Fruit fly (Drosophila melanogaster) whole organism, embryonic: ENCODE results near the gene MYPT-75D.

Experiments used
- Adf1 ChIP-seq: fragments of 200-800 bp; sonication (Bioruptor generic); IDR thresholded peaks from 2 replicates; pipeline ENCODE4 v1.3.6; 2022; ENCODE audit warnings: missing biosample characterization, missing genetic modification characterization
- CG1233 ChIP-seq: fragments of 200-800 bp; sonication (Bioruptor generic); optimal IDR thresholded peaks from 4 replicates; lab custom pipeline; 2018; ENCODE audit warnings: missing biosample characterization, mild to moderate bottlenecking, missing genetic modification characterization
- CG12659 ChIP-seq: fragments of 200-800 bp; sonication (Bioruptor generic); optimal IDR thresholded peaks from 3 replicates; lab custom pipeline; 2017; ENCODE audit warnings: mild to moderate bottlenecking, missing biosample characterization, missing genetic modification reagents, missing genetic modification characterization
- CG14860 ChIP-seq: fragments of 200-800 bp; sonication (Bioruptor generic); IDR thresholded peaks from 3 replicates; pipeline ENCODE4 v1.3.6; 2022; ENCODE audit warnings: missing biosample characterization, missing genetic modification characterization; ENCODE audit not compliant: partially characterized antibody
- CG17361 ChIP-seq: fragments of 200-800 bp; sonication (Bioruptor generic); IDR thresholded peaks from 3 replicates; pipeline ENCODE4 v1.3.6; 2022; ENCODE audit warnings: missing biosample characterization, missing genetic modification characterization
- CG2202 ChIP-seq: fragments of 200-800 bp; sonication (Bioruptor generic); optimal IDR thresholded peaks from 2 replicates; lab custom pipeline; 2018; ENCODE audit warnings: missing biosample characterization, mild to moderate bottlenecking, missing genetic modification characterization
- CG31224 ChIP-seq: fragments of 200-800 bp; sonication (Bioruptor generic); IDR thresholded peaks from 2 replicates; pipeline ENCODE4 v1.3.6; 2022; ENCODE audit warnings: missing biosample characterization, missing genetic modification characterization
- CG32532 ChIP-seq: fragments of 200-800 bp; sonication (Bioruptor generic); IDR thresholded peaks from 2 replicates; pipeline ENCODE4 v1.3.6; 2022; ENCODE audit warnings: missing biosample characterization, missing genetic modification characterization
- CG32767 ChIP-seq: fragments of 200-800 bp; sonication (Bioruptor generic); IDR thresholded peaks from 2 replicates; pipeline ENCODE4 v1.3.6; 2022; ENCODE audit warnings: missing biosample characterization, missing genetic modification characterization
- CG34422 ChIP-seq: fragments of 200-800 bp; sonication (Bioruptor generic); IDR thresholded peaks from 3 replicates; pipeline ENCODE4 v1.3.6; 2022; ENCODE audit warnings: missing biosample characterization, missing genetic modification characterization
- CG3838 ChIP-seq: fragments of 200-800 bp; sonication (Bioruptor generic); optimal IDR thresholded peaks from 3 replicates; lab custom pipeline; 2016; ENCODE audit warnings: missing biosample characterization, missing genetic modification characterization
- CG5245 ChIP-seq: fragments of 200-800 bp; sonication (Bioruptor generic); optimal IDR thresholded peaks from 3 replicates; lab custom pipeline; 2016; ENCODE audit warnings: missing biosample characterization, missing genetic modification characterization
- CG7928 ChIP-seq: fragments of 200-800 bp; sonication (Bioruptor generic); optimal IDR thresholded peaks from 2 replicates; lab custom pipeline; 2017; ENCODE audit warnings: missing biosample characterization, mild to moderate bottlenecking, missing genetic modification characterization
- Deaf1 ChIP-seq: fragments of 200-800 bp; optimal IDR thresholded peaks from 3 replicates; lab custom pipeline; 2019; ENCODE audit warnings: missing biosample characterization, mild to moderate bottlenecking, missing genetic modification characterization, moderate library complexity
- Dek ChIP-seq: fragments of 200-800 bp; sonication (Bioruptor generic); optimal IDR thresholded peaks from 3 replicates; lab custom pipeline; 2019; ENCODE audit warnings: missing biosample characterization, mild to moderate bottlenecking, missing genetic modification characterization, moderate library complexity
- Fer2 ChIP-seq: fragments of 200-800 bp; sonication (Bioruptor generic); optimal IDR thresholded peaks from 2 replicates; lab custom pipeline; 2018; ENCODE audit warnings: missing biosample characterization, mild to moderate bottlenecking, missing genetic modification characterization, moderate library complexity
- Hey ChIP-seq: fragments of 200-800 bp; sonication (Bioruptor generic); optimal IDR thresholded peaks from 3 replicates; lab custom pipeline; 2018; ENCODE audit warnings: missing biosample characterization, mild to moderate bottlenecking, missing genetic modification characterization
- MBD-R2 ChIP-seq: fragments of 200-800 bp; sonication (Bioruptor generic); IDR thresholded peaks from 2 replicates; pipeline ENCODE4 v1.3.6; 2022; ENCODE audit warnings: missing biosample characterization, missing genetic modification characterization
- MESR4 ChIP-seq: fragments of 200-800 bp; sonication (Bioruptor generic); optimal IDR thresholded peaks from 2 replicates; lab custom pipeline; 2018; ENCODE audit warnings: missing biosample characterization, mild to moderate bottlenecking, missing genetic modification characterization, moderate library complexity
- YL-1 ChIP-seq: fragments of 200-800 bp; sonication (Bioruptor generic); optimal IDR thresholded peaks from 3 replicates; lab custom pipeline; 2017; ENCODE audit warnings: missing biosample characterization, mild to moderate bottlenecking, missing genetic modification characterization
- bsh ChIP-seq, 2 experiments: fragments of 200-800 bp; sonication (Bioruptor generic); optimal IDR thresholded peaks; 2 replicates each; lab custom pipeline; 2017 to 2018; ENCODE audit warnings: mild to moderate bottlenecking in 2 of 2, missing biosample characterization in 2 of 2, missing genetic modification characterization in 2 of 2, moderate library complexity in 1 of 2
- cg ChIP-seq: fragments of 200-800 bp; sonication (Bioruptor generic); optimal IDR thresholded peaks from 3 replicates; lab custom pipeline; 2019; ENCODE audit warnings: missing biosample characterization, mild to moderate bottlenecking, missing genetic modification characterization, moderate library complexity
- chinmo ChIP-seq: fragments of 200-800 bp; sonication (Bioruptor generic); IDR thresholded peaks from 4 replicates; pipeline ENCODE4 v1.3.6; 2022; ENCODE audit warnings: missing biosample characterization, missing genetic modification characterization; ENCODE audit not compliant: partially characterized antibody
- crol ChIP-seq: fragments of 200-800 bp; sonication (Bioruptor generic); IDR thresholded peaks from 2 replicates; pipeline ENCODE4 v1.3.6; 2022; ENCODE audit warnings: missing biosample characterization, missing genetic modification characterization
- crp ChIP-seq, 2 experiments: fragments of 200-800 bp; sonication (Bioruptor generic); optimal IDR thresholded peaks; 2 replicates in 1 of 2; 3 replicates in 1 of 2; lab custom pipeline; 2017; ENCODE audit warnings: missing biosample characterization in 2 of 2, missing genetic modification characterization in 2 of 2, mild to moderate bottlenecking in 1 of 2, moderate library complexity in 1 of 2
- da ChIP-seq: fragments of 200-800 bp; sonication (Bioruptor generic); optimal IDR thresholded peaks from 2 replicates; lab custom pipeline; 2016; ENCODE audit warnings: missing biosample characterization, missing genetic modification characterization
- eyg ChIP-seq: fragments of 200-800 bp; sonication (Bioruptor generic); optimal IDR thresholded peaks from 3 replicates; lab custom pipeline; 2016; ENCODE audit warnings: missing biosample characterization, missing genetic modification characterization
- fd64A ChIP-seq: fragments of 200-800 bp; sonication (Bioruptor generic); optimal IDR thresholded peaks from 3 replicates; lab custom pipeline; 2018; ENCODE audit warnings: missing biosample characterization, mild to moderate bottlenecking, missing genetic modification characterization
- fru ChIP-seq: fragments of >200 bp; optimal IDR thresholded peaks from 2 replicates; lab custom pipeline; 2017
- gfzf ChIP-seq: fragments of 200-800 bp; sonication (Bioruptor generic); optimal IDR thresholded peaks from 2 replicates; lab custom pipeline; 2016; ENCODE audit warnings: missing biosample characterization, mild to moderate bottlenecking, missing genetic modification characterization, moderate library complexity
- grau ChIP-seq: fragments of 200-800 bp; optimal IDR thresholded peaks from 3 replicates; lab custom pipeline; 2019; ENCODE audit warnings: missing biosample characterization, mild to moderate bottlenecking, missing genetic modification characterization, moderate library complexity
- gro ChIP-seq: fragments of 200-800 bp; sonication (Bioruptor generic); optimal IDR thresholded peaks from 2 replicates; lab custom pipeline; 2016; ENCODE audit warnings: missing biosample characterization, missing genetic modification characterization
- nau ChIP-seq: fragments of 200-800 bp; sonication (Bioruptor generic); optimal IDR thresholded peaks from 3 replicates; lab custom pipeline; 2017; ENCODE audit warnings: missing biosample characterization, mild to moderate bottlenecking, missing genetic modification characterization, missing genetic modification reagents
- odd ChIP-seq: fragments of 200-800 bp; sonication (Bioruptor generic); optimal IDR thresholded peaks from 2 replicates; lab custom pipeline; 2017; ENCODE audit warnings: missing biosample characterization, mild to moderate bottlenecking, missing genetic modification characterization
- pfk ChIP-seq: fragments of 200-800 bp; sonication (Bioruptor generic); optimal IDR thresholded peaks from 2 replicates; lab custom pipeline; 2018; ENCODE audit warnings: missing biosample characterization, mild to moderate bottlenecking, missing genetic modification characterization, moderate library complexity
- prd ChIP-seq, 3 experiments: fragments of >200 bp in 2 of 3; fragments of 200-800 bp in 1 of 3; sonication (Bioruptor generic) in 1 of 3; optimal IDR thresholded peaks in 2 of 3; IDR thresholded peaks in 1 of 3; 2 replicates in 2 of 3; 3 replicates in 1 of 3; pipeline versions ENCODE4 v1.3.6 to Lab custom; 2017 to 2022; ENCODE audit warnings: missing biosample characterization in 1 of 3, missing genetic modification characterization in 1 of 3
- pzg ChIP-seq: fragments of 200-800 bp; sonication (Bioruptor generic); optimal IDR thresholded peaks from 3 replicates; lab custom pipeline; 2018; ENCODE audit warnings: missing biosample characterization, mild to moderate bottlenecking, missing genetic modification characterization, moderate library complexity
- sqz ChIP-seq: fragments of 200-800 bp; sonication (Bioruptor generic); optimal IDR thresholded peaks from 3 replicates; lab custom pipeline; 2018; ENCODE audit warnings: missing biosample characterization, mild to moderate bottlenecking, missing genetic modification characterization
- stc ChIP-seq: fragments of 200-800 bp; sonication (Bioruptor generic); IDR thresholded peaks from 2 replicates; pipeline ENCODE4 v1.3.6; 2022; ENCODE audit warnings: missing biosample characterization, missing genetic modification characterization
- sug ChIP-seq: fragments of 200-800 bp; optimal IDR thresholded peaks from 2 replicates; lab custom pipeline; 2019; ENCODE audit warnings: missing biosample characterization, mild to moderate bottlenecking, missing genetic modification characterization, moderate library complexity
- tgo ChIP-seq: fragments of 200-800 bp; sonication (Bioruptor generic); IDR thresholded peaks from 3 replicates; pipeline ENCODE4 v1.3.6; 2022; ENCODE audit warnings: missing biosample characterization, missing genetic modification characterization
- wdn ChIP-seq: fragments of 200-800 bp; sonication (Bioruptor generic); IDR thresholded peaks from 2 replicates; pipeline ENCODE4 v1.3.6; 2022; ENCODE audit warnings: missing biosample characterization, missing genetic modification characterization
- zfh1 ChIP-seq: fragments of 200-800 bp; sonication (Bioruptor generic); IDR thresholded peaks from 3 replicates; pipeline ENCODE4 v1.3.6; 2022; ENCODE audit warnings: missing biosample characterization, missing genetic modification characterization

Gene MYPT-75D

DNA sequence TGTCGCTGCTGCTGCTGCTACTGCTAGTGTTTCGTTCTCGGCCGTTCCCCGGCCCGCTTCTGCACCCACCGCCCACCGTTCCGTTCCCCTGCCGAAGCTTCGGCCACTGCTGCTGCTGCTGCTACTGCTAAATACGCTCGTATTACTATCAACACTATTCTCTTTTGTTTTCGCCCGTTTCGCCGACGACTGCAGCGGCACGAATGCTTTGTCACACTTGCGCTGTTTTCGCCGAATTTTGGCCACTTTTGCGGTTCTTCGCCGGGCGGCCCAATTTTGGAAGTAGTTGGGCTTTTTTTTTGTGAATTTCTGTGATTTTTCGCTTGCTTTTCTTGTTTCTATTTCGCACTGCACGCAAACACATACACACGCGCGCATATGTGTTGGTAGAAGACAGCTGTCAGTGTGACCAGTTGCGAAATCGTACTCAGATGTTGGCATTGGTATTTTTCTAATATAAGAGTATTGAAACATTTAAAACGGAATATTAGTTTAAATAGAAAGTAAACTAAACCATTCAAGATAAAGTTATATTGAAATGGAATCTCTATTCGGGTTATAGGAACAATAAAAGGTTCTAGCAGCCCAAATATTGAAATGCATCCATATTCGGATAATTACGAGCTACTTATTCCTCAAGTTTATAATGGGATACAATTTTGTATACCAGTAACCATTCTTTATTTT is 3.9 kb upstream of the MYPT-75D start, which contains the start of gene not:
TSS of gene not (minus strand) at position 395 of the 687 bp plus-strand sequence.
- TF ChIP-seq CG5245 (no peak), wdn (GFP tag; lab: Robert Waterston, UW) (no peak), CG32532 (GFP tag; lab: Robert Waterston, UW) (no peak), Dek (tag; lab: Kevin White, UChicago) (peak; percentile 3), gro (GFP tag; lab: Kevin White, UChicago) (no peak), Fer2 (no peak), nau (GFP tag; lab: Kevin White, UChicago) (no peak), da (no peak), gfzf (peak; percentile 67), sug (peak; percentile 31), tgo (GFP tag; lab: Robert Waterston, UW) (0 out of 3 replicates have a peak, but pooled peaks have one; percentile 7), CG1233 (no peak), eyg (no peak), grau (no peak), zfh1 (no peak), CG14860 (GFP tag; lab: Robert Waterston, UW) (no peak), chinmo (GFP tag; lab: Robert Waterston, UW) (0 out of 4 replicates have a peak, but pooled peaks have one; percentile 52), Adf1 (GFP tag; lab: Robert Waterston, UW) (0 out of 2 replicates have a peak, but pooled peaks have one; percentile 82), odd (GFP tag; lab: Kevin White, UChicago) (peak; percentile 26), fru (lab: Kevin White, UChicago) (no peak), pzg (peak; percentile 3), CG7928 (GFP tag; lab: Kevin White, UChicago) (no peak), CG12659 (peak; percentile 29), CG32767 (GFP tag; lab: Robert Waterston, UW) (no peak), bsh (GFP tag; optimal IDR thresholded peaks at IDR 0.05; lab: Kevin White, UChicago) (no peak), pfk (peak; percentile 99), CG17361 (GFP tag; lab: Robert Waterston, UW) (0 out of 3 replicates have a peak, but pooled peaks have one; percentile 13), stc (GFP tag; lab: Robert Waterston, UW) (no peak), prd (optimal IDR thresholded peaks at IDR 0.05; lab: Kevin White, UChicago) (no peak), prd (GFP tag; IDR thresholded peaks at IDR 0.05; lab: Robert Waterston, UW) (0 out of 3 replicates have a peak, but pooled peaks have one; percentile 9), crp (GFP tag; optimal IDR thresholded peaks at IDR 0.05; lab: Kevin White, UChicago) (peak in 1 of 2 experiments; percentile 59), cg (GFP tag; lab: Kevin White, UChicago) (peak; percentile 91), sqz (GFP tag; lab: Kevin White, UChicago) (peak; percentile 11), CG2202 (tag; lab: Kevin White, UChicago) (no peak), fd64A (no peak), YL-1 (GFP tag; lab: Kevin White, UChicago) (peak; percentile 33), MBD-R2 (GFP tag; lab: Robert Waterston, UW) (peak; percentile 42; the same call in 1 of the 2 replicates), crol (GFP tag; lab: Robert Waterston, UW) (peak; percentile 90), CG3838 (no peak), CG34422 (GFP tag; lab: Robert Waterston, UW) (peak; percentile 80; the same call in 2 of the 3 replicates), MESR4 (peak; percentile 26), CG31224 (GFP tag; lab: Robert Waterston, UW) (no peak), Hey (tag; lab: Kevin White, UChicago) (no peak), Deaf1 (peak; percentile 59)
